Fruit fly (Drosophila melanogaster): Measurements from ENCODE around the gene dnc.

dnc gene

DNA sequence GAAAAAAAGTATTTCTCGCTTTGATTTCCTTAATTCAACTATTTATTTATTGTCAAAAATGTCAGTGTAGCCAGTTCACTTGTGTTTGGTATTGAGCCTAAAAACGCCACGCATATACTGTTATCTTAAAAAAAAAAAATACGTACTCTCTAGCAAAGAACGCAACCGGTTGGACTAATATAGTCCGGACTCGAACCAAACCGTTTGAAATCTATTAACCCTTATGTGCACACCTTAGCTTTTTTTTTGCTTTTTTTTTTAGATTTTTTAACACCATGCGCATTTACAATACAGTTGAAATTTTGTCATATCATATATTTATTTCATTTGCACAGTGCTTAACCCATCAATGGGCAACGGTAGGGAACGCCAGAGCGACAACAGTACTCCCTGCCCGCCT, 3.2 kb upstream of the dnc start, which contains the start of gene CG18508:
CG18508 (minus strand) TSS at position 69 of the 400 bp plus-strand sequence.
- TF ChIP-seq Myc (optimal IDR thresholded peaks at IDR 0.05) (peak; percentile 15), HLH106 (tag; optimal IDR thresholded peaks at IDR 0.05) (no peak), foxo (GFP tag; optimal IDR thresholded peaks at IDR 0.05) (peak in 1 of 2 experiments; percentile 22), woc (GFP tag; optimal IDR thresholded peaks at IDR 0.05) (peak; percentile 35)

dm6 chrX:3174374-3174773, 1.9 kb upstream of the dnc start, which contains the start of gene Fcp3C:
Gene Fcp3C, minus strand, starts transcription at chrX:3174474.
- TF ChIP-seq Hr83 (GFP tag; optimal IDR thresholded peaks at IDR 0.05; ENCODE audit: poor library complexity, severe bottlenecking) (no peak), Dfd (GFP tag; optimal IDR thresholded peaks at IDR 0.05) (no peak), tai (GFP tag; optimal IDR thresholded peaks at IDR 0.05) (no peak), usp (GFP tag; optimal IDR thresholded peaks at IDR 0.05) (no peak), N (GFP tag; optimal IDR thresholded peaks at IDR 0.05) (no peak), foxo (GFP tag; optimal IDR thresholded peaks at IDR 0.05) (no peak), CG9705 (GFP tag; optimal IDR thresholded peaks at IDR 0.05) (no peak), CG32264 (GFP tag; optimal IDR thresholded peaks at IDR 0.05) (no peak), br (GFP tag; optimal IDR thresholded peaks at IDR 0.05) (no peak), Hr78 (GFP tag; optimal IDR thresholded peaks at IDR 0.05) (no peak), Sp1 (GFP tag; optimal IDR thresholded peaks at IDR 0.05) (no peak), Hnf4 (GFP tag; optimal IDR thresholded peaks at IDR 0.05) (no peak), GATAd (GFP tag; optimal IDR thresholded peaks at IDR 0.05) (no peak)

DNA sequence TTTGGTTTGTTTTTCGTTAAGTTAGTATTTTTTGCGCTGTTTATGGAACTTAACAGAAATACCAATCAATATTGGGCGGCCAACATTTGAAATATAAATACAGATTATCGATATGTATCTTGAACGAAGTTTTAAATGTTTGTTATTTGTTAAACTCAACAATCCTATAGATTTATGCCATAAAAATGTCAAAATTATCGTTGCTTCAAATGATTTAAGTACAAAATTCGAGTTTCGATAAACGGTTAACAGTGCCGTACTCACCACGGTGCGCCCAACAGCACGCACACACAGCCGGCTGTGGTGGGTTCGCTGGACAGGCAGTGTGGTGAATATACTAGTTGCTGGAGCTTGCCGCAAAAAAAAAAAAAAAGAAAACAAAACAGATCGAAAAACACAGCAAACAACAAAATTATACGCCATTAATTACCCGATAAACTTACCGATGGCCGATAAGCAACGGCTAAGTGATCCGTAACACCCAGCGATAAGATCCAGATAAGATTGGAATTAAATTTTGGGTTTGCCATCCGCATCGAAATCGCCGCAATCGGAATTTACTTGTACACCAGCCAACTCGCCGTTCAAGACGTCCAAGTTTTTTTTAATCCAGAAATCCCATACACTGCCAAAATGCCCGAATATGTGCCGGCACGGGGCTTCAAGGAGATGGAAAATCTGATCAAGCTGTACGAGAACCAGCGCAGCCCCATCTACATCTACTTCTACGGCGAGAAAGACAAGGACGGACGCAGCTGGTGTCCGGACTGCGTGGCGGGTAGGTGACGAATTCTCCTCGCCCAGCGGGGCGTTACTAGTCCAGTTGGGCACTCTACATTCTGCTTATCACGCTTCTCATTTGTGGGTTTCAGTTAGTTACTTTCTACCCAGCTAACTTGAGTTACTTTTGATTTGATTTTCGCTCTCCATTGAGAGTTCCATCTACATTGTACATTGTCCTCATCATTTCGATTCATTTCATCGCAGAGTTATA, 1.1 kb upstream of the dnc start, which contains the start of gene CG3939:
CG3939 (plus strand) TSS at position 138 of the 994 bp plus-strand sequence.
- TF ChIP-seq Sp1 (GFP tag; optimal IDR thresholded peaks at IDR 0.05) (peak; percentile 12), h (GFP tag; optimal IDR thresholded peaks at IDR 0.05) (no peak), Vsx2 (GFP tag; optimal IDR thresholded peaks at IDR 0.05; ENCODE audit: partially characterized antibody) (no peak), Myc (optimal IDR thresholded peaks at IDR 0.05) (peak; percentile 52), Hr83 (GFP tag; optimal IDR thresholded peaks at IDR 0.05; ENCODE audit: poor library complexity, severe bottlenecking) (no peak), dmrt93B (GFP tag; optimal IDR thresholded peaks at IDR 0.05) (no peak)

dm6 chrX:3186550-3186949, 10.3 kb downstream of the dnc start:
- no peak for TF ChIP-seq tai (GFP tag; optimal IDR thresholded peaks at IDR 0.05)
- no peak for TF ChIP-seq foxo (GFP tag; optimal IDR thresholded peaks at IDR 0.05)
- no peak for TF ChIP-seq Abd-B (GFP tag; optimal IDR thresholded peaks at IDR 0.05)
- TF ChIP-seq rgr (GFP tag; optimal IDR thresholded peaks at IDR 0.05) = no peak

DNA sequence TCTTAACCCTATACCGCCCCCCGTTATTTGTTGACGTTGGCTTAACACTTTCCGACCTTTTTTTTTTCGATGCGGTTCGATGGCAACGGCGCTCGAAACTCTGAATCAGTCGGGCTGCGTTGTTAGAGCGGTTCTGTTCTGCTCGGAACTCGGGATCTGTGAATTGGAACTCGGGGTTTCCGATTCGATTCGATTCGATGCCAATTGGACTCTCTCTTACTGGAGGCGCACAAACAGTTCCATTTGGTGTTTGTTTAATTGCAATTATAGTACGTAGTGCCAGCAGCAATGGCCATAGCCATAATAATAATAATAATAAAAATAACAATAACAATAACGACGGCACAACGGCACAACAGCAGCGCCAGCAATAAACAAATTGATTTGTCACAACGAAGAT, 11.4 kb downstream of the dnc start:
- TF ChIP-seq woc (GFP tag; optimal IDR thresholded peaks at IDR 0.05) (no peak), HLH106 (tag; optimal IDR thresholded peaks at IDR 0.05) (no peak), Dfd (GFP tag; optimal IDR thresholded peaks at IDR 0.05) (no peak), Hr83 (GFP tag; optimal IDR thresholded peaks at IDR 0.05; ENCODE audit: poor library complexity, severe bottlenecking) (no peak), CrebA (GFP tag; optimal IDR thresholded peaks at IDR 0.05; ENCODE audit: borderline replicate concordance) (no peak), CG9705 (GFP tag; optimal IDR thresholded peaks at IDR 0.05) (no peak), Sp1 (GFP tag; optimal IDR thresholded peaks at IDR 0.05) (no peak), Myc (optimal IDR thresholded peaks at IDR 0.05) (no peak), Vsx2 (GFP tag; optimal IDR thresholded peaks at IDR 0.05; ENCODE audit: partially characterized antibody) (no peak), Hnf4 (GFP tag; optimal IDR thresholded peaks at IDR 0.05) (no peak)

DNA sequence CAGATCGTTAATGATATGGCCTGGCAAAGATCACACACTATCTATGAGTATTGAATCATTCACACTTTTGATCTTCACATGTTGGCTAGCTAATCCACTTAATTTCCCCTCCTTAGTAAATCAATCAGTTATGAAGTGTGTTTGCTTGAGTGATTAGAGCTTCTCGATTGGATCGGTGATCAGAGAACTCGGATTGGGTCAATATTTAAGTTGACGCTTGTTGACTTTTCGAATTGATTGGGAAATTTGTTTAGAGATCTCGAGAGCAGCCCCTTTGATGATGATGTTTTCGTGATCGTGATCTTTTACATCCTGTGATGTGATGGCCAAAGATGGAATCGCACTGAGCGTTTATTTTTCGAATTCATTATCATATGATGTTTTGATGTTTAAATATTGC, 12.2 kb downstream of the dnc start:
- no peak for TF ChIP-seq Hr83 (GFP tag; optimal IDR thresholded peaks at IDR 0.05; ENCODE audit: poor library complexity, severe bottlenecking)

DNA sequence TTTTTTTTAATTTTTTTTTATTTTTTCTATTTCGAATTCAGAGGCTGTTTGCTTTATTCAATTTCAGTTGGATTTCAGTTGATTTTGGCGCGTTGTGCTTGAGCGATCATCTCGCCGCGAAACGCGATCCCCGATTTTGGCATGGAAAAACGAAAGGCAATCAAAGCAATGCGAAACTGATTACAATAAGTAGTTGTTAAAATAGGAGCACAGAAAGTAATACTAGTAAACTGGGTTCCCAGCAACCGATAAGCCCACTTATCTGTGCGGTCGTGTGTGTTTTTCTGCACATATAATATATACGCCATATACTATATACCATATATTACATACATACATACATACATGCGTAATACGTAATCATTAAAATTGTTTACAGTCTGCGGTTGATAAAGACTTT, 12.9 kb downstream of the dnc start:
- TF ChIP-seq HLH106 (tag; optimal IDR thresholded peaks at IDR 0.05) (no peak), Mio (GFP tag; optimal IDR thresholded peaks at IDR 0.05) (no peak), OdsH (GFP tag; optimal IDR thresholded peaks at IDR 0.05) (no peak), Hnf4 (GFP tag; optimal IDR thresholded peaks at IDR 0.05) (no peak), sage (GFP tag; optimal IDR thresholded peaks at IDR 0.05) (no peak), brk (GFP tag; optimal IDR thresholded peaks at IDR 0.05) (no peak), Rel (GFP tag; optimal IDR thresholded peaks at IDR 0.05) (no peak), Rel (tag; optimal IDR thresholded peaks at IDR 0.05) (no peak), foxo (GFP tag; optimal IDR thresholded peaks at IDR 0.05) (no peak), psq (GFP tag; optimal IDR thresholded peaks at IDR 0.05) (no peak), CG32264 (GFP tag; optimal IDR thresholded peaks at IDR 0.05) (no peak)

All from whole organism, wandering third instar larva.